Fruit fly (Drosophila melanogaster) whole organism, prepupa: ENCODE data around the gene CG6908.
A peak's percentile ranks its signal among the peaks of the same experiment; 100 is the strongest.

Experiments
- Blimp-1 ChIP-seq: fragments of 200-800 bp; sonication (Bioruptor generic); optimal IDR thresholded peaks from 3 replicates; lab custom pipeline; 2017; ENCODE audit warnings: missing biosample characterization, missing genetic modification characterization, mild to moderate bottlenecking, moderate library complexity, missing genetic modification reagents
- CG10669 ChIP-seq: fragments of 200-800 bp; sonication (Bioruptor generic); optimal IDR thresholded peaks from 3 replicates; lab custom pipeline; 2018; ENCODE audit warnings: missing biosample characterization, mild to moderate bottlenecking, missing genetic modification characterization, moderate library complexity
- CG11762 ChIP-seq: fragments of 200-800 bp; sonication (Bioruptor generic); optimal IDR thresholded peaks from 3 replicates; lab custom pipeline; 2016; ENCODE audit warnings: missing biosample characterization, missing genetic modification characterization; ENCODE audit not compliant: insufficient read depth
- CG15336 ChIP-seq: fragments of 200-800 bp; sonication (Bioruptor generic); IDR thresholded peaks from 2 replicates; pipeline ENCODE4 v1.3.6; 2022; ENCODE audit warnings: missing biosample characterization, missing genetic modification characterization
- CG1621 ChIP-seq: fragments of 200-800 bp; sonication (Bioruptor generic); optimal IDR thresholded peaks from 3 replicates; lab custom pipeline; 2018; ENCODE audit warnings: missing biosample characterization, mild to moderate bottlenecking, missing genetic modification characterization
- CG3032 ChIP-seq: fragments of 200-800 bp; optimal IDR thresholded peaks from 2 replicates; lab custom pipeline; 2019; ENCODE audit warnings: missing biosample characterization, mild to moderate bottlenecking, missing genetic modification characterization, moderate library complexity
- CG31627 ChIP-seq: fragments of 200-800 bp; sonication (Bioruptor generic); optimal IDR thresholded peaks from 3 replicates; lab custom pipeline; 2016; ENCODE audit warnings: missing biosample characterization, missing genetic modification characterization
- CG34406 ChIP-seq: fragments of 200-800 bp; sonication (Bioruptor generic); optimal IDR thresholded peaks from 3 replicates; lab custom pipeline; 2016; ENCODE audit warnings: missing biosample characterization, missing genetic modification characterization
- CG3919 ChIP-seq: fragments of 200-800 bp; sonication (Bioruptor generic); optimal IDR thresholded peaks from 3 replicates; lab custom pipeline; 2016; ENCODE audit warnings: missing biosample characterization, missing genetic modification characterization
- CG6163 ChIP-seq: fragments of 200-800 bp; sonication (Bioruptor generic); IDR thresholded peaks from 3 replicates; pipeline ENCODE4 v1.3.6; 2022; ENCODE audit warnings: missing biosample characterization, missing genetic modification characterization
- CG6276 ChIP-seq: fragments of 200-800 bp; sonication (Bioruptor generic); optimal IDR thresholded peaks from 2 replicates; lab custom pipeline; 2017; ENCODE audit warnings: missing biosample characterization, mild to moderate bottlenecking, missing genetic modification characterization
- CG6808 ChIP-seq: fragments of 200-800 bp; sonication (Bioruptor generic); optimal IDR thresholded peaks from 3 replicates; lab custom pipeline; 2017; ENCODE audit warnings: missing biosample characterization, missing genetic modification characterization, mild to moderate bottlenecking, moderate library complexity, missing genetic modification reagents
- CG6854 ChIP-seq: fragments of 200-800 bp; sonication (Bioruptor generic); optimal IDR thresholded peaks from 2 replicates; lab custom pipeline; 2017; ENCODE audit warnings: missing biosample characterization, mild to moderate bottlenecking, missing genetic modification characterization
- CG7368 ChIP-seq: fragments of 200-800 bp; sonication (Bioruptor generic); optimal IDR thresholded peaks from 3 replicates; lab custom pipeline; 2016; ENCODE audit warnings: missing biosample characterization, missing genetic modification characterization
- CG8632 ChIP-seq: fragments of 200-800 bp; sonication (Bioruptor generic); optimal IDR thresholded peaks from 3 replicates; lab custom pipeline; 2016; ENCODE audit warnings: missing biosample characterization, missing genetic modification characterization
- CG9139 ChIP-seq: fragments of 200-800 bp; sonication (Bioruptor generic); optimal IDR thresholded peaks from 3 replicates; lab custom pipeline; 2017; ENCODE audit warnings: missing biosample characterization, mild to moderate bottlenecking, missing genetic modification characterization
- Eip93F ChIP-seq: fragments of 200-800 bp; sonication (Bioruptor generic); optimal IDR thresholded peaks from 2 replicates; lab custom pipeline; 2016; ENCODE audit warnings: missing biosample characterization, mild to moderate bottlenecking, missing genetic modification characterization
- Ets21C ChIP-seq: fragments of 200-800 bp; sonication (Bioruptor generic); optimal IDR thresholded peaks from 3 replicates; lab custom pipeline; 2016; ENCODE audit warnings: missing biosample characterization, missing genetic modification characterization
- Gug ChIP-seq: fragments of 200-800 bp; sonication (Bioruptor generic); IDR thresholded peaks from 2 replicates; pipeline ENCODE4 v1.3.6; 2022; ENCODE audit warnings: missing biosample characterization, missing genetic modification characterization
- Hr38 ChIP-seq: sonication (Bioruptor generic); optimal IDR thresholded peaks from 2 replicates; lab custom pipeline; 2016; ENCODE audit warnings: missing biosample characterization, missing genetic modification characterization
- Hr4 ChIP-seq: fragments of 200-800 bp; sonication (Bioruptor generic); optimal IDR thresholded peaks from 3 replicates; lab custom pipeline; 2016; ENCODE audit warnings: missing biosample characterization, missing genetic modification characterization
- OdsH ChIP-seq: fragments of 200-800 bp; sonication (Bioruptor generic); optimal IDR thresholded peaks from 3 replicates; lab custom pipeline; 2016; ENCODE audit warnings: missing biosample characterization, missing genetic modification characterization
- Sox102F ChIP-seq: fragments of 200-800 bp; sonication (Bioruptor generic); optimal IDR thresholded peaks from 2 replicates; lab custom pipeline; 2016; ENCODE audit warnings: missing biosample characterization, mild to moderate bottlenecking, missing genetic modification characterization
- Sox14 ChIP-seq: fragments of 200-800 bp; sonication (Bioruptor generic); optimal IDR thresholded peaks from 3 replicates; lab custom pipeline; 2016; ENCODE audit warnings: missing biosample characterization, missing genetic modification characterization
- achi ChIP-seq: fragments of 200-800 bp; sonication (Bioruptor generic); optimal IDR thresholded peaks from 3 replicates; lab custom pipeline; 2016; ENCODE audit warnings: missing biosample characterization, missing genetic modification characterization
- cyc ChIP-seq: fragments of 200-800 bp; sonication (Bioruptor generic); optimal IDR thresholded peaks from 3 replicates; lab custom pipeline; 2016; ENCODE audit warnings: missing biosample characterization, missing genetic modification characterization
- eg ChIP-seq: fragments of 200-800 bp; sonication (Bioruptor generic); IDR thresholded peaks from 3 replicates; pipeline ENCODE4 v1.3.6; 2022; ENCODE audit warnings: missing biosample characterization, missing genetic modification characterization
- fkh ChIP-seq: fragments of 200-800 bp; sonication (Bioruptor generic); optimal IDR thresholded peaks from 3 replicates; lab custom pipeline; 2017; ENCODE audit warnings: missing biosample characterization, mild to moderate bottlenecking, missing genetic modification characterization, moderate library complexity
- salr ChIP-seq, 2 experiments: fragments of 200-800 bp; sonication (Bioruptor generic); optimal IDR thresholded peaks; 3 replicates each; lab custom pipeline; 2016 to 2018; ENCODE audit warnings: missing biosample characterization in 2 of 2, missing genetic modification characterization in 2 of 2, mild to moderate bottlenecking in 1 of 2
- spab ChIP-seq: fragments of 200-800 bp; sonication (Bioruptor generic); optimal IDR thresholded peaks from 2 replicates; lab custom pipeline; 2017; ENCODE audit warnings: missing biosample characterization, mild to moderate bottlenecking, missing genetic modification characterization, missing genetic modification reagents
- svp ChIP-seq: fragments of 200-800 bp; sonication (Bioruptor generic); peaks from one replicate; lab custom pipeline; 2016; ENCODE audit warnings: missing biosample characterization, missing genetic modification characterization
- topi ChIP-seq: fragments of 200-800 bp; sonication (Bioruptor generic); optimal IDR thresholded peaks from 3 replicates; lab custom pipeline; 2016; ENCODE audit warnings: missing biosample characterization, missing genetic modification characterization
- vri ChIP-seq: fragments of 200-800 bp; sonication (Bioruptor generic); optimal IDR thresholded peaks from 3 replicates; lab custom pipeline; 2016; ENCODE audit warnings: missing biosample characterization, mild to moderate bottlenecking, missing genetic modification characterization

Gene CG6908

dm6 chr3R:11689900-11690299 lies at the start of gene CG6908:
Gene CG6908, minus strand, starts transcription at chr3R:11690051.
- TF ChIP-seq eg (GFP tag; lab: Robert Waterston, UW) (0 out of 3 replicates have a peak, but pooled peaks have one; percentile 30), svp (GFP tag; lab: Kevin White, UChicago) (peak; percentile 76), CG9139 (no peak), vri (GFP tag; lab: Kevin White, UChicago) (peak; percentile 45), CG3032 (tag; lab: Kevin White, UChicago) (no peak), Gug (GFP tag; lab: Robert Waterston, UW) (no peak), CG6276 (GFP tag; lab: Kevin White, UChicago) (peak; percentile 16), Blimp-1 (GFP tag; lab: Kevin White, UChicago) (no peak), CG6808 (no peak), CG15336 (GFP tag; lab: Robert Waterston, UW) (0 out of 2 replicates have a peak, but pooled peaks have one; percentile 24), CG10669 (GFP tag; lab: Kevin White, UChicago) (no peak)

- TF ChIP-seq CG3032 (tag; lab: Kevin White, UChicago) (peak; percentile 33), achi (GFP tag; lab: Kevin White, UChicago) (no peak), CG31627 (GFP tag; lab: Kevin White, UChicago) (peak; percentile 41)
Observed at dm6 chr3R:11735337-11735736, 45.5 kb upstream of the CG6908 start, which contains the start of gene CG14721. Gene CG14721, plus strand, starts transcription at chr3R:11735447.

- TF ChIP-seq Gug (GFP tag; lab: Robert Waterston, UW) (no peak), Sox102F (no peak), CG3919 (GFP tag; lab: Kevin White, UChicago) (no peak), CG1621 (tag; lab: Kevin White, UChicago) (no peak), CG11762 (GFP tag; lab: Kevin White, UChicago) (no peak), Sox14 (no peak), cyc (GFP tag; lab: Kevin White, UChicago) (no peak), CG31627 (GFP tag; lab: Kevin White, UChicago) (no peak), Hr4 (GFP tag; lab: Kevin White, UChicago) (no peak)
Observed at dm6 chr3R:11721593-11721992, 31.7 kb upstream of the CG6908 start, which contains the start of gene CG12594. Gene CG12594, plus strand, starts transcription at chr3R:11721734.

- no peak for TF ChIP-seq spab (GFP tag; lab: Kevin White, UChicago)
- no peak for TF ChIP-seq CG34406
- no peak for TF ChIP-seq Sox14
- no peak for TF ChIP-seq Eip93F (GFP tag; lab: Kevin White, UChicago)
- peak; percentile 43 for TF ChIP-seq svp (GFP tag; lab: Kevin White, UChicago)
Observed at dm6 chr3R:11711376-11711775, 21.5 kb upstream of the CG6908 start, which contains the start of gene CG14720. Gene CG14720, plus strand, starts transcription at chr3R:11711676.

- TF ChIP-seq Hr38 (GFP tag; lab: Kevin White, UChicago) = no peak
- TF ChIP-seq CG7368 (GFP tag; lab: Kevin White, UChicago) = no peak
- no peak for TF ChIP-seq CG8632 (GFP tag; lab: Kevin White, UChicago)
- TF ChIP-seq fkh (GFP tag; lab: Kevin White, UChicago) = no peak
- no peak for TF ChIP-seq CG6163 (GFP tag; lab: Robert Waterston, UW)
- TF ChIP-seq Eip93F (GFP tag; lab: Kevin White, UChicago) = no peak
- TF ChIP-seq CG34406 = no peak
- no peak for TF ChIP-seq CG9139
- no peak for TF ChIP-seq Sox14
- no peak for TF ChIP-seq CG6854 (GFP tag; lab: Kevin White, UChicago)
- no peak for TF ChIP-seq Ets21C (GFP tag; lab: Kevin White, UChicago)
- no peak for TF ChIP-seq CG15336 (GFP tag; lab: Robert Waterston, UW)
- TF ChIP-seq OdsH (GFP tag; lab: Kevin White, UChicago) = no peak
- TF ChIP-seq achi (GFP tag; lab: Kevin White, UChicago) = no peak
- no peak for TF ChIP-seq spab (GFP tag; lab: Kevin White, UChicago)
- TF ChIP-seq salr (GFP tag; optimal IDR thresholded peaks at IDR 0.05; lab: Kevin White, UChicago) = no peak
- no peak for TF ChIP-seq topi (GFP tag; lab: Kevin White, UChicago)
Observed at dm6 chr3R:11703730-11704129, 13.9 kb upstream of the CG6908 start, which contains the start of gene I-t. Gene I-t, plus strand, starts transcription at chr3R:11704030.
